Fruit fly (Drosophila melanogaster) whole organism, wandering third instar larva: ENCODE results near the gene CG42588.

Experiments used
- Myc ChIP-seq: fragments of >200 bp; optimal IDR thresholded peaks from 2 replicates; lab custom pipeline; 2017
- OdsH ChIP-seq: fragments of 200-800 bp; sonication (Bioruptor generic); optimal IDR thresholded peaks from 2 replicates; lab custom pipeline; 2016; ENCODE audit warnings: missing biosample characterization, mild to moderate bottlenecking, missing genetic modification characterization
- Sp1 ChIP-seq: fragments of 200-800 bp; sonication (Bioruptor generic); optimal IDR thresholded peaks from 3 replicates; lab custom pipeline; 2019; ENCODE audit warnings: missing biosample characterization, mild to moderate bottlenecking, missing genetic modification characterization, moderate library complexity
- sage ChIP-seq: fragments of 200-800 bp; sonication (Bioruptor generic); optimal IDR thresholded peaks from 2 replicates; lab custom pipeline; 2016; ENCODE audit warnings: missing biosample characterization, mild to moderate bottlenecking, missing genetic modification characterization

DNA sequence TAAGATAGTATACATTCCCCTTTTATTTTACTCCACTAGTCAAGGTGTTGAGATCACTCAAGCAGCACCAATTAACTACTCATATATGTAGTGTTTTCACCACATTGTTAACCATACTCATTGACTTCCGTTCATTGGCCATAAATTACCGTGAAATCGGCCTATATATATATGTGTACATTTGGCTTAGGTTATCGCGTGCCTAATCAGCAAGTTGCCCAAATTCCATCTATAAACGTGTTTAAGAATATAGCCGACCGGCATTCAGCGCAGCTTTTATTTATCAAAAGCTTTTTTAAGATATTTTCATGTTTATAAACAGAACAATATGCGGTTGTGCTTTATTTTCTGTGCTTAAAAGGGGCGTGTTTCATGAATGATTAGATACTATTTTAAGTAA is 14.5 kb downstream of the CG42588 start:
- TF ChIP-seq Sp1 (GFP tag; lab: Kevin White, UChicago), result no peak
- no peak for TF ChIP-seq Myc (lab: Kevin White, UChicago)
- no peak for TF ChIP-seq OdsH (GFP tag; lab: Kevin White, UChicago)
- TF ChIP-seq sage, result no peak
